Worm (Caenorhabditis elegans): ENCODE data around the gene W02B8.1.

ce11 chrII:13916040-13916439 is 14.1 kb upstream of the W02B8.1 start, which contains the start of gene mltn-3:
- TF ChIP-seq nhr-12 (tag; optimal IDR thresholded peaks at IDR 0.05), result no peak
- TF ChIP-seq ztf-11 (tag; optimal IDR thresholded peaks at IDR 0.05), result no peak
- no peak for TF ChIP-seq snpc-4 (tag; optimal IDR thresholded peaks at IDR 0.05)
- TF ChIP-seq ces-1 (GFP tag; optimal IDR thresholded peaks at IDR 0.05), result no peak
- no peak for TF ChIP-seq unc-39 (tag; optimal IDR thresholded peaks at IDR 0.05)
- no peak for TF ChIP-seq ceh-39 (tag; optimal IDR thresholded peaks at IDR 0.05)
- TF ChIP-seq lsy-2 (tag; optimal IDR thresholded peaks at IDR 0.05), result no peak
